Fruit fly (Drosophila melanogaster) whole organism, wandering third instar larva: ENCODE measurements around the gene CG6409.

Experiments
- Abd-B ChIP-seq: fragments of >200 bp; optimal IDR thresholded peaks from 2 replicates; lab custom pipeline; 2017; ENCODE audit warnings: missing biosample characterization, missing genetic modification characterization
- CG32264 ChIP-seq: fragments of 200-800 bp; sonication (Bioruptor generic); optimal IDR thresholded peaks from 2 replicates; lab custom pipeline; 2016; ENCODE audit warnings: missing biosample characterization, missing genetic modification characterization
- CG9705 ChIP-seq: fragments of 200-800 bp; sonication (Bioruptor generic); optimal IDR thresholded peaks from 2 replicates; lab custom pipeline; 2018; ENCODE audit warnings: missing biosample characterization, mild to moderate bottlenecking, missing genetic modification characterization
- CrebA ChIP-seq: fragments of 200-800 bp; sonication (Bioruptor generic); optimal IDR thresholded peaks from 2 replicates; lab custom pipeline; 2016; ENCODE audit warnings: missing biosample characterization, mild to moderate bottlenecking, missing genetic modification characterization, borderline replicate concordance
- Dfd ChIP-seq: fragments of >200 bp; optimal IDR thresholded peaks from 2 replicates; lab custom pipeline; 2017; ENCODE audit warnings: missing biosample characterization, missing genetic modification characterization
- Dif ChIP-seq: fragments of 200-275, 200-300 bp; sonication (Bioruptor generic); optimal IDR thresholded peaks from 2 replicates; lab custom pipeline; 2018; ENCODE audit warnings: missing biosample characterization, missing genetic modification characterization; ENCODE audit not compliant: partially characterized antibody
- GATAd ChIP-seq: sonication (Bioruptor generic); optimal IDR thresholded peaks from 2 replicates; lab custom pipeline; 2016; ENCODE audit warnings: missing biosample characterization, missing genetic modification characterization
- HLH106 ChIP-seq: fragments of 200-800 bp; optimal IDR thresholded peaks from 3 replicates; lab custom pipeline; 2019; ENCODE audit warnings: missing biosample characterization, mild to moderate bottlenecking, missing genetic modification characterization, moderate library complexity
- Hnf4 ChIP-seq: fragments of 200-800 bp; sonication (Bioruptor generic); optimal IDR thresholded peaks from 2 replicates; lab custom pipeline; 2016; ENCODE audit warnings: missing biosample characterization, mild to moderate bottlenecking, missing genetic modification characterization
- Hr78 ChIP-seq: fragments of >200 bp; optimal IDR thresholded peaks from 2 replicates; lab custom pipeline; 2017; ENCODE audit warnings: missing biosample characterization, missing genetic modification characterization
- Hr83 ChIP-seq: fragments of 200-300 bp; sonication (Bioruptor generic); optimal IDR thresholded peaks from 2 replicates; lab custom pipeline; 2016; ENCODE audit warnings: missing biosample characterization, mild to moderate bottlenecking, missing genetic modification characterization, moderate library complexity; ENCODE audit not compliant: poor library complexity, severe bottlenecking
- Jra ChIP-seq: sonication (Bioruptor generic); optimal IDR thresholded peaks from 2 replicates; lab custom pipeline; 2016; ENCODE audit warnings: missing biosample characterization, missing genetic modification characterization
- Mio ChIP-seq: sonication (Bioruptor generic); optimal IDR thresholded peaks from 2 replicates; lab custom pipeline; 2016; ENCODE audit warnings: missing biosample characterization, missing genetic modification characterization
- Myc ChIP-seq: fragments of >200 bp; optimal IDR thresholded peaks from 2 replicates; lab custom pipeline; 2017
- N ChIP-seq: fragments of >200 bp; optimal IDR thresholded peaks from 2 replicates; lab custom pipeline; 2018; ENCODE audit warnings: missing biosample characterization, missing external identifiers, missing genetic modification characterization
- OdsH ChIP-seq: fragments of 200-800 bp; sonication (Bioruptor generic); optimal IDR thresholded peaks from 2 replicates; lab custom pipeline; 2016; ENCODE audit warnings: missing biosample characterization, mild to moderate bottlenecking, missing genetic modification characterization
- Rel ChIP-seq, 2 experiments: fragments of 200-800 bp; sonication (Bioruptor generic) in 1 of 2; optimal IDR thresholded peaks; 2 replicates in 1 of 2; 3 replicates in 1 of 2; lab custom pipeline; 2016 to 2019; ENCODE audit warnings: mild to moderate bottlenecking in 2 of 2, missing biosample characterization in 2 of 2, missing genetic modification characterization in 2 of 2, moderate library complexity in 1 of 2
- Sp1 ChIP-seq: fragments of 200-800 bp; sonication (Bioruptor generic); optimal IDR thresholded peaks from 3 replicates; lab custom pipeline; 2019; ENCODE audit warnings: missing biosample characterization, mild to moderate bottlenecking, missing genetic modification characterization, moderate library complexity
- Vsx2 ChIP-seq: fragments of 200-300, 225-300 bp; sonication (Bioruptor generic); optimal IDR thresholded peaks from 2 replicates; lab custom pipeline; 2018; ENCODE audit warnings: missing biosample characterization, missing genetic modification characterization; ENCODE audit not compliant: partially characterized antibody
- br ChIP-seq: fragments of 200-800 bp; sonication (Bioruptor generic); optimal IDR thresholded peaks from 2 replicates; lab custom pipeline; 2016; ENCODE audit warnings: missing biosample characterization, missing genetic modification characterization
- brk ChIP-seq: fragments of 200-800 bp; sonication (Bioruptor generic); optimal IDR thresholded peaks from 2 replicates; lab custom pipeline; 2016; ENCODE audit warnings: missing biosample characterization, mild to moderate bottlenecking, missing genetic modification characterization
- dl ChIP-seq, 2 experiments: fragments of 175-275, 200-275 bp in 1 of 2; fragments of 200-275 bp in 1 of 2; sonication (Bioruptor generic); optimal IDR thresholded peaks; lab custom pipeline; 2018; ENCODE audit warnings: mild to moderate bottlenecking in 2 of 2, missing biosample characterization in 2 of 2, missing genetic modification characterization in 2 of 2, moderate library complexity in 2 of 2; ENCODE audit not compliant: partially characterized antibody in 2 of 2, insufficient read depth in 1 of 2
- dmrt93B ChIP-seq: fragments of 200-800 bp; sonication (Bioruptor generic); optimal IDR thresholded peaks from 2 replicates; lab custom pipeline; 2018; ENCODE audit warnings: missing biosample characterization, mild to moderate bottlenecking, missing genetic modification characterization
- dsf ChIP-seq: sonication (Bioruptor generic); optimal IDR thresholded peaks from 2 replicates; lab custom pipeline; 2016; ENCODE audit warnings: missing biosample characterization, missing genetic modification characterization, borderline replicate concordance
- ey ChIP-seq: fragments of 200-800 bp; sonication (Bioruptor generic); optimal IDR thresholded peaks from 2 replicates; lab custom pipeline; 2016; ENCODE audit warnings: missing biosample characterization, missing genetic modification characterization
- foxo ChIP-seq, 2 experiments: fragments of 200-800 bp; sonication (Bioruptor generic); optimal IDR thresholded peaks; 2 replicates in 1 of 2; 3 replicates in 1 of 2; lab custom pipeline; 2016 to 2017; ENCODE audit warnings: missing biosample characterization in 2 of 2, missing genetic modification characterization in 2 of 2
- fru ChIP-seq: fragments of 200-800 bp; sonication (Bioruptor generic); optimal IDR thresholded peaks from 3 replicates; lab custom pipeline; 2016; ENCODE audit warnings: missing biosample characterization, mild to moderate bottlenecking, missing genetic modification characterization
- h ChIP-seq: fragments of 200-800 bp; sonication (Bioruptor generic); optimal IDR thresholded peaks from 3 replicates; lab custom pipeline; 2016; ENCODE audit warnings: missing biosample characterization, mild to moderate bottlenecking, missing genetic modification characterization
- jim ChIP-seq: fragments of 175-275, 200-325 bp; sonication (Bioruptor generic); optimal IDR thresholded peaks from 2 replicates; lab custom pipeline; 2016; ENCODE audit warnings: missing biosample characterization, mild to moderate bottlenecking, missing genetic modification characterization
- lola ChIP-seq: fragments of >200 bp; optimal IDR thresholded peaks from 2 replicates; lab custom pipeline; 2017; ENCODE audit warnings: missing biosample characterization, missing genetic modification characterization
- pan ChIP-seq: fragments of >200 bp; optimal IDR thresholded peaks from 2 replicates; lab custom pipeline; 2017
- psq ChIP-seq: fragments of 200-800 bp; sonication (Bioruptor generic); optimal IDR thresholded peaks from 3 replicates; lab custom pipeline; 2017; ENCODE audit warnings: missing biosample characterization, mild to moderate bottlenecking, missing genetic modification characterization, moderate library complexity
- rgr ChIP-seq: fragments of 200-800 bp; sonication (Bioruptor generic); optimal IDR thresholded peaks from 3 replicates; lab custom pipeline; 2016; ENCODE audit warnings: missing biosample characterization, mild to moderate bottlenecking, missing genetic modification characterization
- sage ChIP-seq: fragments of 200-800 bp; sonication (Bioruptor generic); optimal IDR thresholded peaks from 2 replicates; lab custom pipeline; 2016; ENCODE audit warnings: missing biosample characterization, mild to moderate bottlenecking, missing genetic modification characterization
- sv ChIP-seq: fragments of 200-800 bp; sonication (Bioruptor generic); optimal IDR thresholded peaks from 3 replicates; lab custom pipeline; 2016; ENCODE audit warnings: missing biosample characterization, missing genetic modification characterization
- tai ChIP-seq: sonication (Bioruptor generic); optimal IDR thresholded peaks from 2 replicates; lab custom pipeline; 2016; ENCODE audit warnings: missing biosample characterization, missing genetic modification characterization
- usp ChIP-seq: fragments of >200 bp; optimal IDR thresholded peaks from 2 replicates; lab custom pipeline; 2017; ENCODE audit warnings: missing biosample characterization, missing genetic modification characterization
- woc ChIP-seq: sonication (Bioruptor generic); optimal IDR thresholded peaks from 2 replicates; lab custom pipeline; 2016; ENCODE audit warnings: missing biosample characterization, mild to moderate bottlenecking, missing genetic modification characterization

The CG6409 gene

DNA sequence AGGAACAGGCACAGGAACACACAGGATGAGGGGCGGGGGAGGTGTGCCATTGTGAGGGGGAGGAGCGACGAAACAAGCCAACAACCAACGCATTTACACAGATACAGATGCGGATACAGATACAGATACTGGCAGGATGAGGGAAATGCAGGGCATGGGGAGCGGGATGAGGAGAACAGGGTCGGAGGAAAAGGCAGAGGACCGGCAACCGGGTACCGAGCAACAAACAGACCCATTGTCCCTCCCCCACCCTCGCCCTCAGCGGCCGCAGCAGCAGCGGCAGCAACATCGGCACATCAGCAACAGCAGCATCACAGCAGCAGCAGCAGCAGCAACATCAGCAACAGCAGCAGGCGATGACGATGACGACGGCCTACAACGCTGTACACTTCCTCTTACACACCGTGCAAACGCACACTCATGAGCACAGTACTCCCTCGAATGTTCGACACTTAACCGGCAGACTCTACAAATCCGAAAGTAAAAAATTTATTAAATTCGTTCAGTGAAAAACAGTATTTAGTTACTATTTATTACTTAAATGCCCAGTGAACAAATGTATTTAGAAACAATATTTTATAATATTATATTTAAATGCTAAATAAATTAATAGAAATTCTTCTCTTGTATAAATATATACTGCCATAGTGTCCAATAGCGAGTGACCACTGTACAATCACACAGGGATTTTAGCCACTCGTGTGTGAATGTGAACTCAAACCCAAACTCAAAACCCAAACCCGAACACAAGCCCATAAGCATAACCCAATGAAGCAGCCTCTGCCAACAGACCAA is 26.6 kb downstream of the CG6409 start (continued):
- peak; percentile 66 for TF ChIP-seq fru (GFP tag; lab: Kevin White, UChicago)

DNA sequence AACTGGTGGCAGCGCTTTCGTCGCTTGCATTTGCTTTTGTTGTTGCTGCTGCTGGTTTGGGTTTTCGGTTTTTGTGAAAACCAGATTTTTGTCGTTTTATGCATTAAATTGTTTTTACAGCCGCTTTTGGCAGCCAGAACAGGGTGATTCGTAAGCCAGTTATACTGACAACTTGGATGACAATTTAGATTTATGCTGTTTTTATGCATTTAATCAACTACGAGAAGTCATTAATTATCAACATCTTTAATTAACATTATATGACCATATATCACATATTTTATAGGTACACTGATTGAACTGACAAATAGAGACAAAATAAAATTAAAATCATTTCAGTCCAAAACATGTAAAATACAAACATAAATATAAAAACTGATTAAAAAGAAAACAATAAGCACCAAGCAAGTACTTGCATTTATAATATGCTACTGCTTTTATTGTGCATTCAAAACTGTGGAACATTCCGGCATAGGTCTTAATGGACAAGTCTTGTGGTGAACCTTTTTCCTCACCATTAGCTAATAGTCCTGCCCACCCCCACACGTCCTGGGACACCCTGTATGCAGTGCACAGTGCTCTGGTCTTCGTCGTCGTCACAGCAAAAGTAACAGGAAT is 27.3 kb downstream of the CG6409 start:
- TF ChIP-seq psq (peak; percentile 81), Jra (GFP tag; lab: Kevin White, UChicago) (peak; percentile 43), CG9705 (GFP tag; lab: Kevin White, UChicago) (peak; percentile 79), pan (lab: Kevin White, UChicago) (no peak), CrebA (GFP tag; lab: Kevin White, UChicago) (no peak), Hr83 (no peak), sv (no peak), HLH106 (tag; lab: Kevin White, UChicago) (peak; percentile 88), Hr78 (GFP tag; lab: Kevin White, UChicago) (no peak), Vsx2 (GFP tag; lab: Kevin White, UChicago) (no peak), h (GFP tag; lab: Kevin White, UChicago) (peak; percentile 82), Sp1 (GFP tag; lab: Kevin White, UChicago) (peak; percentile 93), Myc (no peak), Dfd (GFP tag; lab: Kevin White, UChicago) (no peak), tai (GFP tag; lab: Kevin White, UChicago) (peak; percentile 57), Abd-B (GFP tag; lab: Kevin White, UChicago) (no peak), br (GFP tag; lab: Kevin White, UChicago) (peak; percentile 73), ey (GFP tag; lab: Kevin White, UChicago) (peak; percentile 85), Mio (GFP tag; lab: Kevin White, UChicago) (no peak), GATAd (GFP tag; lab: Kevin White, UChicago) (no peak), sage (GFP tag; lab: Kevin White, UChicago) (peak; percentile 53), dsf (no peak), Hnf4 (GFP tag; lab: Kevin White, UChicago) (peak; percentile 34), dl (GFP tag; optimal IDR thresholded peaks at IDR 0.05; lab: Kevin White, UChicago; ENCODE audit: insufficient read depth in 1 of 2, partially characterized antibody in 2 of 2) (no peak), CG32264 (GFP tag; lab: Kevin White, UChicago) (peak; percentile 43), usp (GFP tag; lab: Kevin White, UChicago) (no peak), OdsH (GFP tag; lab: Kevin White, UChicago) (peak; percentile 77), dmrt93B (GFP tag; lab: Kevin White, UChicago) (peak; percentile 87), Rel (GFP tag; optimal IDR thresholded peaks at IDR 0.05; lab: Kevin White, UChicago) (no peak), Rel (tag; optimal IDR thresholded peaks at IDR 0.05; lab: Kevin White, UChicago) (no peak), brk (no peak), rgr (GFP tag; lab: Kevin White, UChicago) (peak; percentile 79), fru (GFP tag; lab: Kevin White, UChicago) (peak; percentile 79), foxo (GFP tag; optimal IDR thresholded peaks at IDR 0.05; lab: Kevin White, UChicago) (peak in 1 of 2 experiments; percentile 90), jim (GFP tag; lab: Kevin White, UChicago) (no peak), N (GFP tag; lab: Kevin White, UChicago) (no peak), woc (GFP tag; lab: Kevin White, UChicago) (peak; percentile 67), Dif (GFP tag; lab: Kevin White, UChicago) (no peak), lola (GFP tag; lab: Kevin White, UChicago) (no peak)
